Worm (Caenorhabditis elegans) whole organism, L3 larva: Measurements from ENCODE around the gene F35F10.5.

ENCODE experiments used
- ZK546.5 ChIP-seq: sonication (generic microtip); optimal IDR thresholded peaks from 2 replicates; lab custom pipeline; 2017; ENCODE audit warnings: missing biosample characterization, missing genetic modification characterization
- elt-1 ChIP-seq: fragments of 150-350 bp; optimal IDR thresholded peaks from 2 replicates; lab custom pipeline; 2014; ENCODE audit warnings: missing biosample characterization, missing genetic modification characterization
- fos-1 ChIP-seq: fragments of 150-350 bp; optimal IDR thresholded peaks from 2 replicates; lab custom pipeline; 2014; ENCODE audit warnings: missing biosample characterization, missing genetic modification characterization
- jun-1 ChIP-seq: fragments of 150-350 bp; optimal IDR thresholded peaks from 2 replicates; lab custom pipeline; 2014; ENCODE audit warnings: missing biosample characterization, missing genetic modification reagents, missing genetic modification characterization
- nhr-25 ChIP-seq: sonication (generic microtip); optimal IDR thresholded peaks from 2 replicates; lab custom pipeline; 2017; ENCODE audit warnings: missing biosample characterization, missing genetic modification characterization
- sea-2 ChIP-seq: fragments of 150-350 bp; sonication (generic microtip); optimal IDR thresholded peaks from 4 replicates; lab custom pipeline; 2014; ENCODE audit warnings: missing biosample characterization, missing genetic modification reagents, missing genetic modification characterization

DNA sequence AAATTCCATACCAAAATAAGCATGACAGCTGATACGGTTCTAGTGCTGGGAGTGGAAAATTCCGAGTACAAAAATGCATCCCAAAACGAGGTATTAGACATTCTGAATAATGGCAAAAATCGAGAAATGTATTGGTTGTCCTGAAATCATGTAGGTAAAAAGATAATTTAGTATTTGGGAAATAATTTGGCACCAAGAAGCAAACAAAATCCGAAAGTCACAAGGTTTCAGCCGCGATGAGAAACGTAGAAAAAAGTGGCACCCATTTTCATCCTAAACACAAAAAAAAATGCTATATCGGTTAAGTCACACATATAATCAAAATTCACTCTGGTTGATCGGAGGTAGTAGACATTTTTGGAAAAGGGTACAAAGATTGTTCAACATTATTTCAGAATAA lies 13.0 kb downstream of the F35F10.5 start, which contains the start of gene srx-122:
- TF ChIP-seq nhr-25 (tag; lab: Kevin White, UChicago) (no peak), jun-1 (tag; lab: Kevin White, UChicago) (no peak), elt-1 (tag; lab: Kevin White, UChicago) (no peak), fos-1 (tag; lab: Kevin White, UChicago) (no peak), sea-2 (no peak), ZK546.5 (tag; lab: Kevin White, UChicago) (no peak)
